Worm (Caenorhabditis elegans): ENCODE data around the gene F08D12.15.

DNA sequence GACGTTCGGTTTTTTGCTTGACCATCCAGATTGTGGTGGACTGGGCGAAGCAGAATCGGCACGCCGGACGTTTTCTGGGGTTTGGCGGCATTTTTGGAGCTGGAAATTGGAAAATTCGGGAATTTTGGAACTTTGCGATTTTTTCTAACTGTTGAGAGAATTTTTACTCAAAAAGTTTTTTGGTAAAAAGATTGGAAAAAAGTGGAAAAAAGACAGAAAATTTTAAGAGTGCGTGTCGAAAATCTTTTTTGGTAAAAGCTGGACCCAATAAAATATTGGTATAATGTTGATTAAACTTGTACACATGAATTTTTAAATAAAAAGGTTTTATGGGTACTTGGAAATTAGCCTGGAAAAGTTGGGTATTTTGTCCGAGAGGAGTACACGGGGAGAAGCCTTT lies 24.2 kb upstream of the F08D12.15 start, which contains the start of gene T05A8.7:
- TF ChIP-seq ztf-4 (tag; optimal IDR thresholded peaks at IDR 0.05) (no peak), tbx-2 (tag; optimal IDR thresholded peaks at IDR 0.05) (no peak), fkh-10 (GFP tag; optimal IDR thresholded peaks at IDR 0.05) (no peak), efl-1 (optimal IDR thresholded peaks at IDR 0.05) (no peak), efl-1 (GFP tag; optimal IDR thresholded peaks at IDR 0.05 in 1 of 2) (no peak), egl-13 (tag; optimal IDR thresholded peaks at IDR 0.05) (no peak), unc-62 (GFP tag; optimal IDR thresholded peaks at IDR 0.05) (no peak), Y116A8C.19 (tag; optimal IDR thresholded peaks at IDR 0.05; ENCODE audit: borderline replicate concordance) (no peak), ama-1 (optimal IDR thresholded peaks at IDR 0.05) (no peak), nhr-85 (tag) (no peak)
